Worm (Caenorhabditis elegans): Measurements from ENCODE around the gene R02D5.6.

- TF ChIP-seq aly-2 (tag; optimal IDR thresholded peaks at IDR 0.05) (no peak), nhr-23 (tag; optimal IDR thresholded peaks at IDR 0.05) (no peak), lin-11 (tag; optimal IDR thresholded peaks at IDR 0.05) (no peak)
These were observed 27.9 kb upstream of the R02D5.6 start, which contains the start of gene rike-1 for ce11 chrV:14545816-14546283.

All from whole organism, L2 larva.